Fruit fly (Drosophila melanogaster): ENCODE data around the gene CG16711.
A peak's percentile ranks its signal among the peaks of the same experiment; 100 is the strongest.

Gene CG16711

DNA sequence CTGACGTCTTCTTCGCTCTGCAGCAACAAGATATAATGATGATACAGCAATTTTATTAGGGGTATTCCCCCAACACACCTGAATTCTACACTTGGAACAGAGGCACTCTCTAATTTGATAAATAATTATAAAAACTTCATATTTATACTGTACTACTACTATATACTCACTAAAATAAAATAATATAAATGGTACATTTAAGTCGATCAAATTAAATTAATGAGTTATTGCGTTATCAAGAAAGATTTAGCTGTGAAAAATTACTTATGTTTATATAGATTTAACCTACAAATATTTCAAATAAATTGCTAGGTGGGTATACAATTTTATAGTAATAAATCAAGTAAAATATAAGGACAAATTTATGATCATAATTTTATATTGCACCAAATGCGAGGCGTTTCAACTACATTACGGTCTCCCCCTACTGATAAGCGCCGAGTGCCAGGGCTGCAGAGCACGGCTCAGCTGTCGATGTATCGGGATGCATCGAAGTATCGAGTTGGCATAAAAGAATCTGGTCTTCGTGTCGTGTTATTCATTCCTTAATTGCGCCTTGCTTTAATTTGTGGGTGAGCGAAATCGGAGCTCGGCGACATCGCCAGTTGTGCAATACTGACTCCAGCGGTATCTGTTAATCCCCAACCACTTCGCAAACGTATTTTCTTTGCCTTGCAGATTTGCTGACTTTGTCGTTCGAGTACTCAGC is 9.9 kb downstream of the CG16711 start, which contains the start of gene vsg (continued):
- TF ChIP-seq ham (GFP tag; IDR thresholded peaks at IDR 0.05) (no peak), CG16863 (GFP tag; optimal IDR thresholded peaks at IDR 0.05) (peak; percentile 74), croc (GFP tag; conservative IDR thresholded peaks at IDR 0.05) (peak; percentile 30; the same call in 2 of the 3 replicates), repo (GFP tag; optimal IDR thresholded peaks at IDR 0.05) (no peak), phol (tag; optimal IDR thresholded peaks at IDR 0.05) (peak; percentile 90), Xbp1 (GFP tag; optimal IDR thresholded peaks at IDR 0.05) (peak; percentile 78), otp (GFP tag; IDR thresholded peaks at IDR 0.05) (no peak), CG10979 (tag; optimal IDR thresholded peaks at IDR 0.05) (peak; percentile 78), emc (GFP tag; optimal IDR thresholded peaks at IDR 0.05) (peak; percentile 15), CG7987 (GFP tag; optimal IDR thresholded peaks at IDR 0.05) (no peak), nau (GFP tag; optimal IDR thresholded peaks at IDR 0.05) (no peak), CG34224 (GFP tag; IDR thresholded peaks at IDR 0.05; ENCODE audit: partially characterized antibody) (peak; percentile 83), CG8290 (GFP tag; optimal IDR thresholded peaks at IDR 0.05) (peak; percentile 22), CG8290 (tag; optimal IDR thresholded peaks at IDR 0.05) (peak in 1 of 2 experiments; percentile 76), h (optimal IDR thresholded peaks at IDR 0.05) (no peak), CG17802 (tag; optimal IDR thresholded peaks at IDR 0.05) (no peak), eve (GFP tag; optimal IDR thresholded peaks at IDR 0.05) (no peak), CG12104 (GFP tag; optimal IDR thresholded peaks at IDR 0.05) (peak; percentile 85), CG13775 (GFP tag; optimal IDR thresholded peaks at IDR 0.05) (peak; percentile 91), CG4360 (GFP tag; IDR thresholded peaks at IDR 0.05) (0 out of 2 replicates have a peak, but pooled peaks have one; percentile 3), Ptx1 (GFP tag; IDR thresholded peaks at IDR 0.05) (peak; percentile 79), CG12942 (GFP tag; optimal IDR thresholded peaks at IDR 0.05) (peak; percentile 75), Hsf (GFP tag; optimal IDR thresholded peaks at IDR 0.05) (peak; percentile 70), CG4404 (GFP tag; IDR thresholded peaks at IDR 0.05) (peak; percentile 71), danr (GFP tag; IDR thresholded peaks at IDR 0.05) (no peak), CG4707 (GFP tag; optimal IDR thresholded peaks at IDR 0.05) (no peak), CG10654 (GFP tag; optimal IDR thresholded peaks at IDR 0.05) (peak; percentile 60), Antp (GFP tag; optimal IDR thresholded peaks at IDR 0.05) (peak; percentile 35), CG15073 (GFP tag; optimal IDR thresholded peaks at IDR 0.05) (no peak), CG15479 (GFP tag; optimal IDR thresholded peaks at IDR 0.05) (no peak), Bgb (GFP tag; IDR thresholded peaks at IDR 0.05; ENCODE audit: partially characterized antibody) (peak; percentile 92), jumu (GFP tag; optimal IDR thresholded peaks at IDR 0.05) (peak; percentile 19), Eip74EF (GFP tag; optimal IDR thresholded peaks at IDR 0.05) (peak in 1 of 2 experiments; percentile 64), Max (GFP tag; optimal IDR thresholded peaks at IDR 0.05) (peak; percentile 58), dan (GFP tag; IDR thresholded peaks at IDR 0.05) (no peak), Rfx (GFP tag; IDR thresholded peaks at IDR 0.05) (peak; percentile 70), gsb (GFP tag; IDR thresholded peaks at IDR 0.05) (peak; percentile 63), wor (GFP tag; IDR thresholded peaks at IDR 0.05) (peak; percentile 50; the same call in 1 of the 2 replicates), hb (GFP tag; IDR thresholded peaks at IDR 0.05; ENCODE audit: partially characterized antibody) (peak; percentile 80), Sry-δ (GFP tag; optimal IDR thresholded peaks at IDR 0.05) (peak; percentile 65), wdn (GFP tag; IDR thresholded peaks at IDR 0.05) (peak; percentile 13), NFAT (GFP tag; IDR thresholded peaks at IDR 0.05) (peak; percentile 83), CG6272 (GFP tag; IDR thresholded peaks at IDR 0.05) (peak; percentile 74), dm (GFP tag; optimal IDR thresholded peaks at IDR 0.05) (peak; percentile 8), Abd-B (GFP tag; optimal IDR thresholded peaks at IDR 0.05) (peak; percentile 87), Hmr (GFP tag; optimal IDR thresholded peaks at IDR 0.05) (peak; percentile 75), pfk (GFP tag; optimal IDR thresholded peaks at IDR 0.05) (no peak), Pdp1 (GFP tag; optimal IDR thresholded peaks at IDR 0.05) (peak; percentile 57 to 74), gcm (GFP tag; optimal IDR thresholded peaks at IDR 0.05) (peak; percentile 48), amos (GFP tag; IDR thresholded peaks at IDR 0.05; ENCODE audit: partially characterized antibody) (peak; percentile 97)

All from whole organism, embryonic.